Worm (Caenorhabditis elegans): ENCODE data around the gene F58A3.4.

The F58A3.4 gene

ce11 chrX:10963453-10964046 lies 46.9 kb downstream of the F58A3.4 start, which contains the start of gene nas-10 (continued):
- TF ChIP-seq aptf-2 (GFP tag; conservative IDR thresholded peaks at IDR 0.05) (0 out of 2 replicates have a peak, but pooled peaks have one; percentile 25), K11D2.4 (GFP tag; IDR thresholded peaks at IDR 0.05) (0 out of 2 replicates have a peak, but pooled peaks have one; percentile 45), ceh-58 (GFP tag; IDR thresholded peaks at IDR 0.05) (0 out of 2 replicates have a peak, but pooled peaks have one; percentile 47), F49E8.2 (tag; optimal IDR thresholded peaks at IDR 0.05; ENCODE audit: insufficient read depth) (no peak), ccch-3 (GFP tag; optimal IDR thresholded peaks at IDR 0.05) (peak; percentile 35), nhr-90 (tag; optimal IDR thresholded peaks at IDR 0.05) (peak; percentile 86), lag-1 (GFP tag; IDR thresholded peaks at IDR 0.05) (no peak), snpc-4 (GFP tag; optimal IDR thresholded peaks at IDR 0.05) (peak; percentile 83), snpc-4 (tag; optimal IDR thresholded peaks at IDR 0.05) (peak in 1 of 4 experiments; percentile 78), rec-8 (tag; optimal IDR thresholded peaks at IDR 0.05) (peak; percentile 87 to 91), mxl-1 (tag; optimal IDR thresholded peaks at IDR 0.05) (peak; percentile 68), mes-4 (tag; optimal IDR thresholded peaks at IDR 0.05) (peak; percentile 89), hlh-12 (tag; optimal IDR thresholded peaks at IDR 0.05) (peak; percentile 34), madf-10 (tag; optimal IDR thresholded peaks at IDR 0.05) (peak; percentile 83), gei-17 (GFP tag; optimal IDR thresholded peaks at IDR 0.05) (no peak), ztf-28 (GFP tag; IDR thresholded peaks at IDR 0.05) (0 out of 2 replicates have a peak, but pooled peaks have one; percentile 59), egl-18 (GFP tag; IDR thresholded peaks at IDR 0.05) (0 out of 2 replicates have a peak, but pooled peaks have one; percentile 63), ztf-3 (GFP tag; optimal IDR thresholded peaks at IDR 0.05) (no peak), F55B11.4 (tag; optimal IDR thresholded peaks at IDR 0.05; ENCODE audit: borderline replicate concordance, insufficient read depth) (no peak), zfh-2 (GFP tag; conservative IDR thresholded peaks at IDR 0.05) (no peak), him-1 (tag; optimal IDR thresholded peaks at IDR 0.05) (peak; percentile 90), T26A5.8 (tag; optimal IDR thresholded peaks at IDR 0.05) (peak; percentile 27), let-526 (GFP tag; IDR thresholded peaks at IDR 0.05) (peak; percentile 81), F57C9.4 (tag; optimal IDR thresholded peaks at IDR 0.05) (peak; percentile 7), akir-1 (GFP tag; optimal IDR thresholded peaks at IDR 0.05) (no peak), snpc-1.1 (tag; optimal IDR thresholded peaks at IDR 0.05; ENCODE audit: insufficient read depth) (peak; percentile 58), attf-5 (GFP tag; optimal IDR thresholded peaks at IDR 0.05) (peak; percentile 69), ztf-25 (GFP tag; IDR thresholded peaks at IDR 0.05) (peak; percentile 78; the same call in 1 of the 2 replicates), unc-62 (GFP tag; optimal IDR thresholded peaks at IDR 0.05) (no peak), pbrm-1 (GFP tag; IDR thresholded peaks at IDR 0.05) (peak; percentile 85), attf-6 (GFP tag; IDR thresholded peaks at IDR 0.05) (no peak), madf-6 (GFP tag; IDR thresholded peaks at IDR 0.05) (no peak), B0019.2 (GFP tag; conservative IDR thresholded peaks at IDR 0.05) (no peak), egl-44 (GFP tag; IDR thresholded peaks at IDR 0.05) (peak; percentile 88), K12H6.12 (tag; optimal IDR thresholded peaks at IDR 0.05) (peak; percentile 47), attf-3 (GFP tag; conservative IDR thresholded peaks at IDR 0.05) (no peak), mcd-1 (GFP tag; IDR thresholded peaks at IDR 0.05) (no peak; the same call in 1 of the 2 replicates), ama-1 (optimal IDR thresholded peaks at IDR 0.05) (no peak), ama-1 (GFP tag; optimal IDR thresholded peaks at IDR 0.05) (no peak), hmg-1.2 (GFP tag; IDR thresholded peaks at IDR 0.05) (peak; percentile 84), snpc-3.4 (tag; optimal IDR thresholded peaks at IDR 0.05) (peak; percentile 87), F57A8.1 (GFP tag; optimal IDR thresholded peaks at IDR 0.05) (peak; percentile 4), B0336.3 (GFP tag; IDR thresholded peaks at IDR 0.05) (no peak), ztf-26 (tag; optimal IDR thresholded peaks at IDR 0.05) (peak; percentile 37), ceh-100 (GFP tag; IDR thresholded peaks at IDR 0.05) (no peak), bed-1 (GFP tag; IDR thresholded peaks at IDR 0.05) (peak; percentile 75; the same call in 1 of the 2 replicates), xnd-1 (tag; optimal IDR thresholded peaks at IDR 0.05) (no peak), F23B12.7 (tag; optimal IDR thresholded peaks at IDR 0.05; ENCODE audit: insufficient read depth) (no peak)

Data from whole organism, young adult.